Worm (Caenorhabditis elegans): ENCODE measurements around the gene lys-3.

lys-3 gene

DNA sequence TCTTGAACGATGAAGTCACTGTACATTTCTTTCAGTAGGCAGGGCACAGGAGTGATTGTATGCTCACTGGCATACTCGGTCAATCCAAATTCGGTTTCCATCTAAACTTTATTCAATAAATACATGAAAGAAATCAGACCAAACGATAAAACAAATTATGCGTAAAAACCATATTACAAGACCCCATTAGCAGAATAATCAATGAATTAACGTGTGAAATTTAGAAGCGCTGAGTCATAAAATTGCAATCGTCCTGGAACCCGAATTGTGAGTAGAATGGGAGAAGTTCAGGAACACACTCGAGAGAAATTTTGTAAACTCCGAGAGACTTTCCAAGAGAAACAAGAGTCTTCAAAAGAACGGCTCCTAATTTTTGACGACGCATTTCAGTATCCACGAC is 36.1 kb upstream of the lys-3 start, which contains the start of gene B0024.11:
TSS of gene B0024.11 (minus strand) at position 101 of the 400 bp plus-strand sequence.
- TF ChIP-seq sma-9 (GFP tag; optimal IDR thresholded peaks at IDR 0.05) (no peak), sma-9 (tag; optimal IDR thresholded peaks at IDR 0.05) (no peak), gmeb-1 (tag; optimal IDR thresholded peaks at IDR 0.05) (no peak), ceh-82 (tag; optimal IDR thresholded peaks at IDR 0.05) (no peak), egl-27 (tag; optimal IDR thresholded peaks at IDR 0.05) (no peak), ZK546.5 (tag; optimal IDR thresholded peaks at IDR 0.05) (no peak), zag-1 (tag; optimal IDR thresholded peaks at IDR 0.05) (no peak), ztf-4 (tag; optimal IDR thresholded peaks at IDR 0.05) (no peak), R02D3.7 (tag; optimal IDR thresholded peaks at IDR 0.05) (no peak), nhr-25 (tag; optimal IDR thresholded peaks at IDR 0.05) (no peak), nhr-6 (tag; optimal IDR thresholded peaks at IDR 0.05) (no peak), nhr-10 (tag; optimal IDR thresholded peaks at IDR 0.05) (no peak), lin-39 (tag; optimal IDR thresholded peaks at IDR 0.05) (no peak), ztf-1 (GFP tag; conservative IDR thresholded peaks at IDR 0.05) (no peak), lin-11 (tag; optimal IDR thresholded peaks at IDR 0.05) (no peak), unc-55 (GFP tag; optimal IDR thresholded peaks at IDR 0.05) (no peak), C34F6.9 (tag; optimal IDR thresholded peaks at IDR 0.05) (no peak), mbf-1 (tag; optimal IDR thresholded peaks at IDR 0.05) (no peak), nhr-237 (tag; optimal IDR thresholded peaks at IDR 0.05) (no peak), nhr-129 (tag; optimal IDR thresholded peaks at IDR 0.05) (no peak)

ce11 chrV:10317294-10317693 is 34.0 kb upstream of the lys-3 start, which contains the start of gene asps-1:
asps-1 (minus strand) TSS chrV:10317394.
- TF ChIP-seq F13H6.1 (tag; optimal IDR thresholded peaks at IDR 0.05) (no peak), mbf-1 (tag; optimal IDR thresholded peaks at IDR 0.05) (no peak), sma-3 (GFP tag; optimal IDR thresholded peaks at IDR 0.05) (no peak)

DNA sequence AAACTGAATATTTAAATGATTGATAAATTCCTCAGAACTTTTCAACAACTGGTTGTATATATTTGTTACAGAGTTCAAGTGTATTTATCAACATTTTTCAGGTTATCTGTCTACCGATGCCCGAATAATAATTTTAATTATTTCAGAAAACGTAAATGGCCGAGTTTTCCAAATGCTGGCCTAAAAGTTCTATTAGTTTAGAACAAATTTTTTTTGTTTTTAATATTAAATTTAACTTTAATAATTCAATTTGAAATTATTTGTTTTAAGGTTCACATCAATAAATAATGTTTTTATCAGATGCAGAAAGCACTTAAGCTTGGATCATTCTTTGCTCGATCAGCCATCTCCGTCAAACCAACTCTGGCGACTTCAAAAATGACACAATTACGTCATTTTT is 31.0 kb upstream of the lys-3 start, which contains the start of gene trx-2:
TSS of gene trx-2 (plus strand) at position 301 of the 400 bp plus-strand sequence.
- TF ChIP-seq unc-39 (tag; optimal IDR thresholded peaks at IDR 0.05) (no peak), crh-2 (tag; optimal IDR thresholded peaks at IDR 0.05) (no peak), skn-1 (tag; optimal IDR thresholded peaks at IDR 0.05) (no peak), C34F6.9 (tag; optimal IDR thresholded peaks at IDR 0.05) (no peak), unc-62 (GFP tag; optimal IDR thresholded peaks at IDR 0.05) (no peak), sma-3 (GFP tag; optimal IDR thresholded peaks at IDR 0.05) (no peak), elt-3 (tag; optimal IDR thresholded peaks at IDR 0.05) (no peak), aly-2 (tag; optimal IDR thresholded peaks at IDR 0.05) (no peak), snpc-4 (tag; optimal IDR thresholded peaks at IDR 0.05) (no peak), zag-1 (tag; optimal IDR thresholded peaks at IDR 0.05) (no peak), ztf-1 (GFP tag; conservative IDR thresholded peaks at IDR 0.05) (no peak), R02D3.7 (tag; optimal IDR thresholded peaks at IDR 0.05) (no peak), nhr-12 (tag; optimal IDR thresholded peaks at IDR 0.05) (no peak)

ce11 chrV:10313953-10314352 is 30.6 kb upstream of the lys-3 start, which contains the start of gene gcy-6:
gcy-6 (minus strand) TSS chrV:10314053.
- no peak for TF ChIP-seq gmeb-1 (tag; optimal IDR thresholded peaks at IDR 0.05)
- TF ChIP-seq lin-39 (tag; optimal IDR thresholded peaks at IDR 0.05): no peak
- no peak for TF ChIP-seq snpc-4 (tag; optimal IDR thresholded peaks at IDR 0.05)
- TF ChIP-seq ceh-82 (tag; optimal IDR thresholded peaks at IDR 0.05): no peak

DNA sequence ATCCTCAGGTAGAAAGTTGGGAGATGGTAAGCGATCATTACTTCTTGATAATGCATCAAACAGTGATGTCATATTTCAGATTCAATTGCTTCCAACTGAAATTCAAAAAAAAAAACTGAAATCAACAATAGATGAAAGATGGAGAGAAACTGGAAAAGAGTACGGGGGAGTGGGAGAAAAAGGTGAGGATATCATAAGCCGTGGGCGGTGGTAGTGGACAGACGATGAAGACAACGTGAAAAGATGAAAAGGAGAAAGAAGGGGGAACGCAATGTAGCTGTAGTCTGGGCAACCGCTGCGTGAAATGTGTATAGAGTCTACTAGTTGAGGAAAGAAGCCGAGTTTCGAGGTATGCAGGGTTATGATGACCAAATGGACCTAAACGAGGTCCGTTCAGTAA is 23.9 kb upstream of the lys-3 start, which contains the start of gene che-12:
TSS of gene che-12 (minus strand) at position 101 of the 400 bp plus-strand sequence.
- no peak for TF ChIP-seq egl-27 (tag; optimal IDR thresholded peaks at IDR 0.05)
- TF ChIP-seq dmd-4 (tag; optimal IDR thresholded peaks at IDR 0.05): no peak
- TF ChIP-seq snpc-4 (tag; optimal IDR thresholded peaks at IDR 0.05): no peak
- no peak for TF ChIP-seq nhr-6 (tag; optimal IDR thresholded peaks at IDR 0.05)
- no peak for TF ChIP-seq elt-1 (tag; optimal IDR thresholded peaks at IDR 0.05)
- no peak for TF ChIP-seq Y55F3AM.14 (GFP tag; optimal IDR thresholded peaks at IDR 0.05)

- TF ChIP-seq unc-62 (GFP tag; optimal IDR thresholded peaks at IDR 0.05): no peak
- no peak for TF ChIP-seq nhr-237 (tag; optimal IDR thresholded peaks at IDR 0.05)
- TF ChIP-seq nhr-25 (tag; optimal IDR thresholded peaks at IDR 0.05): no peak
- TF ChIP-seq crh-2 (tag; optimal IDR thresholded peaks at IDR 0.05): no peak
- TF ChIP-seq ama-1 (optimal IDR thresholded peaks at IDR 0.05): no peak
These were observed 13.8 kb upstream of the lys-3 start, which contains the start of gene B0024.4 for ce11 chrV:10297099-10297498. B0024.4 (plus strand) TSS chrV:10297399.

All from whole organism, L2 larva.